Worm (Caenorhabditis elegans): ENCODE data around the gene grd-1.

grd-1 gene

ce11 chrX:11104883-11105629 lies 4.2 kb upstream of the grd-1 start, which contains the start of gene W02H3.1:
W02H3.1 (minus strand) TSS chrX:11105460.
- TF ChIP-seq Y48G9A.11 (GFP tag; IDR thresholded peaks at IDR 0.05) (no peak), unc-39 (tag; optimal IDR thresholded peaks at IDR 0.05) (no peak), unc-62 (GFP tag; optimal IDR thresholded peaks at IDR 0.05 in 1 of 2) (no peak), unc-62 (tag; optimal IDR thresholded peaks at IDR 0.05) (no peak), ZK337.2 (GFP tag; IDR thresholded peaks at IDR 0.05) (no peak), Y5F2A.4 (GFP tag; optimal IDR thresholded peaks at IDR 0.05) (no peak), madf-5 (GFP tag; IDR thresholded peaks at IDR 0.05) (no peak), Y105C5A.15 (GFP tag; IDR thresholded peaks at IDR 0.05) (no peak), tra-1 (GFP tag; IDR thresholded peaks at IDR 0.05) (peak; percentile 60; the same call in 1 of the 2 replicates), dmd-9 (GFP tag; IDR thresholded peaks at IDR 0.05) (no peak), mxl-3 (GFP tag; optimal IDR thresholded peaks at IDR 0.05) (no peak), F26F4.8 (GFP tag; conservative IDR thresholded peaks at IDR 0.05) (no peak), pqm-1 (tag; optimal IDR thresholded peaks at IDR 0.05) (peak; percentile 65), aha-1 (tag) (peak; percentile 75), mes-2 (tag; optimal IDR thresholded peaks at IDR 0.05; ENCODE audit: poor library complexity, severe bottlenecking) (no peak), php-3 (GFP tag; IDR thresholded peaks at IDR 0.05) (peak; percentile 89), snpc-1.2 (GFP tag; IDR thresholded peaks at IDR 0.05) (no peak), egl-43 (GFP tag; IDR thresholded peaks at IDR 0.05) (no peak), snpc-4 (tag; optimal IDR thresholded peaks at IDR 0.05) (no peak), nhr-76 (tag; optimal IDR thresholded peaks at IDR 0.05) (no peak), nhr-28 (tag; optimal IDR thresholded peaks at IDR 0.05) (peak; percentile 41), lin-13 (GFP tag; optimal IDR thresholded peaks at IDR 0.05) (no peak), dmd-6 (GFP tag; IDR thresholded peaks at IDR 0.05) (peak; percentile 71; the same call in 1 of the 2 replicates), hlh-30 (tag; optimal IDR thresholded peaks at IDR 0.05; ENCODE audit: insufficient read depth) (peak; percentile 33), ama-1 (optimal IDR thresholded peaks at IDR 0.05) (no peak), ceh-20 (GFP tag; IDR thresholded peaks at IDR 0.05) (0 out of 2 replicates have a peak, but pooled peaks have one; percentile 47)

- TF ChIP-seq aha-1 (tag) (peak; percentile 4), saeg-2 (GFP tag; IDR thresholded peaks at IDR 0.05) (no peak)
Observed at ce11 chrX:11107076-11107475, 2.2 kb upstream of the grd-1 start, which contains the start of gene clc-17. clc-17 (plus strand) TSS chrX:11107376.

- TF ChIP-seq set-16 (GFP tag; IDR thresholded peaks at IDR 0.05) (peak; percentile 96), daf-16 (GFP tag; optimal IDR thresholded peaks at IDR 0.05) (no peak), daf-16 (tag; optimal IDR thresholded peaks at IDR 0.05) (no peak), F26F4.8 (GFP tag; conservative IDR thresholded peaks at IDR 0.05) (no peak)
Observed at ce11 chrX:11114420-11114819, 5.2 kb downstream of the grd-1 start.

ce11 chrX:11116723-11117122 lies 7.5 kb downstream of the grd-1 start, which contains the start of gene nlp-66:
nlp-66 (minus strand) TSS chrX:11116823.
- no peak for TF ChIP-seq F44E2.7 (GFP tag; IDR thresholded peaks at IDR 0.05)
- no peak for TF ChIP-seq ceh-32 (tag; optimal IDR thresholded peaks at IDR 0.05; ENCODE audit: poor library complexity)
- TF ChIP-seq arid-1 (GFP tag; conservative IDR thresholded peaks at IDR 0.05): no peak
- TF ChIP-seq saeg-2 (GFP tag; IDR thresholded peaks at IDR 0.05): no peak
- no peak for TF ChIP-seq set-16 (GFP tag; IDR thresholded peaks at IDR 0.05)
- TF ChIP-seq aha-1 (tag): no peak
- TF ChIP-seq unc-130 (GFP tag; optimal IDR thresholded peaks at IDR 0.05): no peak
- no peak for TF ChIP-seq zip-11 (GFP tag; IDR thresholded peaks at IDR 0.05)
- no peak for TF ChIP-seq zfp-2 (tag; optimal IDR thresholded peaks at IDR 0.05)
- no peak for TF ChIP-seq nhr-10 (tag; optimal IDR thresholded peaks at IDR 0.05)
- no peak for TF ChIP-seq cey-2 (tag; optimal IDR thresholded peaks at IDR 0.05; ENCODE audit: borderline replicate concordance, insufficient read depth)
- TF ChIP-seq rbr-2 (tag; optimal IDR thresholded peaks at IDR 0.05): no peak
- no peak for TF ChIP-seq lin-29 (GFP tag; IDR thresholded peaks at IDR 0.05)
- TF ChIP-seq dmd-8 (GFP tag; IDR thresholded peaks at IDR 0.05): no peak
- TF ChIP-seq daf-16 (GFP tag; optimal IDR thresholded peaks at IDR 0.05): no peak
- TF ChIP-seq daf-16 (tag; optimal IDR thresholded peaks at IDR 0.05): no peak
- TF ChIP-seq spr-1 (tag; optimal IDR thresholded peaks at IDR 0.05): no peak

All from whole organism, L4 larva.